Worm (Caenorhabditis elegans) whole organism, late embryonic: ENCODE data around the gene apn-1.

ENCODE experiments used
- T23F11.4 ChIP-seq: fragments of 200-800 bp; sonication (Bioruptor generic); optimal IDR thresholded peaks from 2 replicates; lab custom pipeline; 2018; ENCODE audit warnings: mild to moderate bottlenecking, missing genetic modification characterization, missing compliant biosample characterization
- Y22D7AL.16 ChIP-seq: sonication (generic microtip); optimal IDR thresholded peaks from 2 replicates; lab custom pipeline; 2016; ENCODE audit warnings: missing genetic modification characterization, missing compliant biosample characterization
- ahr-1 ChIP-seq: sonication (generic microtip); optimal IDR thresholded peaks from 2 replicates; lab custom pipeline; 2016; ENCODE audit warnings: missing genetic modification characterization, missing compliant biosample characterization
- ama-1 ChIP-seq: fragments of 150-350 bp; optimal IDR thresholded peaks from 2 replicates; lab custom pipeline; 2014
- ceh-14 ChIP-seq: sonication (generic microtip); optimal IDR thresholded peaks from 2 replicates; lab custom pipeline; 2016; ENCODE audit warnings: missing genotype, missing genetic modification characterization, missing compliant biosample characterization
- ceh-18 ChIP-seq: sonication (generic microtip); optimal IDR thresholded peaks from 2 replicates; lab custom pipeline; 2016; ENCODE audit warnings: missing genetic modification characterization, missing compliant biosample characterization
- ceh-19 ChIP-seq: fragments of 200-800 bp; sonication (Bioruptor generic); optimal IDR thresholded peaks from 2 replicates; lab custom pipeline; 2018; ENCODE audit warnings: mild to moderate bottlenecking, missing genetic modification characterization, missing compliant biosample characterization
- ceh-24 ChIP-seq: sonication (generic microtip); optimal IDR thresholded peaks from 2 replicates; lab custom pipeline; 2016; ENCODE audit warnings: mild to moderate bottlenecking, missing genetic modification characterization, missing compliant biosample characterization
- ceh-30 ChIP-seq: fragments of 150-350 bp; optimal IDR thresholded peaks from 2 replicates; lab custom pipeline; 2014; ENCODE audit warnings: missing biosample characterization, missing genetic modification characterization
- ceh-31 ChIP-seq: sonication (generic microtip); optimal IDR thresholded peaks from 2 replicates; lab custom pipeline; 2016; ENCODE audit warnings: missing genetic modification characterization, missing compliant biosample characterization
- ceh-34 ChIP-seq: sonication (generic microtip); optimal IDR thresholded peaks from 2 replicates; lab custom pipeline; 2016; ENCODE audit warnings: mild to moderate bottlenecking, missing genetic modification characterization, missing compliant biosample characterization
- ceh-48 ChIP-seq: sonication (generic microtip); optimal IDR thresholded peaks from 2 replicates; lab custom pipeline; 2016; ENCODE audit warnings: missing genetic modification characterization, inconsistent platforms, missing compliant biosample characterization
- ceh-6 ChIP-seq: fragments of 200-800 bp; sonication (Bioruptor generic); optimal IDR thresholded peaks from 2 replicates; lab custom pipeline; 2018; ENCODE audit warnings: mild to moderate bottlenecking, missing genetic modification characterization, missing compliant biosample characterization
- ceh-9 ChIP-seq: sonication (generic microtip); optimal IDR thresholded peaks from 2 replicates; lab custom pipeline; 2016; ENCODE audit warnings: mild to moderate bottlenecking, missing genetic modification characterization, inconsistent platforms, missing compliant biosample characterization
- che-1 ChIP-seq: sonication (generic microtip); optimal IDR thresholded peaks from 2 replicates; lab custom pipeline; 2016; ENCODE audit warnings: mild to moderate bottlenecking, missing genetic modification characterization, missing compliant biosample characterization
- elt-4 ChIP-seq: sonication (generic microtip); optimal IDR thresholded peaks from 2 replicates; lab custom pipeline; 2016; ENCODE audit warnings: missing genetic modification characterization, missing compliant biosample characterization
- ets-4 ChIP-seq: sonication (generic microtip); optimal IDR thresholded peaks from 2 replicates; lab custom pipeline; 2016; ENCODE audit warnings: missing genetic modification characterization, missing compliant biosample characterization
- fkh-10 ChIP-seq: fragments of 150-350 bp; optimal IDR thresholded peaks from 2 replicates; lab custom pipeline; 2014; ENCODE audit warnings: missing biosample characterization, missing genetic modification reagents, missing genetic modification characterization
- hlh-13 ChIP-seq: fragments of 200-800 bp; sonication (Bioruptor generic); optimal IDR thresholded peaks from 2 replicates; lab custom pipeline; 2018; ENCODE audit warnings: mild to moderate bottlenecking, missing genetic modification characterization, missing compliant biosample characterization
- hlh-30 ChIP-seq: sonication (generic microtip); optimal IDR thresholded peaks from 2 replicates; lab custom pipeline; 2017; ENCODE audit warnings: antibody characterized with exemption, missing genetic modification characterization, missing compliant biosample characterization; ENCODE audit not compliant: insufficient read depth
- hlh-8 ChIP-seq: sonication (generic microtip); optimal IDR thresholded peaks from 2 replicates; lab custom pipeline; 2016; ENCODE audit warnings: missing genotype, missing genetic modification characterization, missing compliant biosample characterization
- lim-6 ChIP-seq: sonication (generic microtip); optimal IDR thresholded peaks from 2 replicates; lab custom pipeline; 2016; ENCODE audit warnings: missing genetic modification characterization, missing compliant biosample characterization
- madf-2 ChIP-seq: sonication (generic microtip); optimal IDR thresholded peaks from 2 replicates; lab custom pipeline; 2017; ENCODE audit warnings: missing genetic modification characterization, missing compliant biosample characterization
- nfya-1 ChIP-seq: sonication (generic microtip); optimal IDR thresholded peaks from 2 replicates; lab custom pipeline; 2017; ENCODE audit warnings: missing genetic modification characterization, mild to moderate bottlenecking, missing compliant biosample characterization, antibody characterized with exemption, moderate library complexity
- nhr-232 ChIP-seq: sonication (generic microtip); optimal IDR thresholded peaks from 2 replicates; lab custom pipeline; 2016; ENCODE audit warnings: missing genetic modification characterization, missing compliant biosample characterization
- npax-4 ChIP-seq: sonication (generic microtip); optimal IDR thresholded peaks from 2 replicates; lab custom pipeline; 2016; ENCODE audit warnings: missing genetic modification characterization, missing compliant biosample characterization
- pat-9 ChIP-seq: fragments of 200-800 bp; sonication (Bioruptor generic); optimal IDR thresholded peaks from 2 replicates; lab custom pipeline; 2018; ENCODE audit warnings: mild to moderate bottlenecking, missing genetic modification characterization, moderate library complexity, missing compliant biosample characterization
- pha-2 ChIP-seq: sonication (generic microtip); optimal IDR thresholded peaks from 2 replicates; lab custom pipeline; 2017; ENCODE audit warnings: mild to moderate bottlenecking, missing genetic modification characterization, missing compliant biosample characterization
- pqm-1 ChIP-seq: sonication (generic microtip); optimal IDR thresholded peaks from 2 replicates; lab custom pipeline; 2016; ENCODE audit warnings: missing genetic modification characterization, missing compliant biosample characterization
- ref-2 ChIP-seq: sonication (generic microtip); optimal IDR thresholded peaks from 2 replicates; lab custom pipeline; 2016; ENCODE audit warnings: missing genetic modification characterization, missing compliant biosample characterization
- sox-4 ChIP-seq: sonication (generic microtip); optimal IDR thresholded peaks from 2 replicates; lab custom pipeline; 2017; ENCODE audit warnings: mild to moderate bottlenecking, missing genetic modification characterization, inconsistent platforms, missing compliant biosample characterization
- tbx-2 ChIP-seq: sonication (generic microtip); optimal IDR thresholded peaks from 2 replicates; lab custom pipeline; 2016; ENCODE audit warnings: missing genetic modification characterization, missing compliant biosample characterization
- tbx-7 ChIP-seq: sonication (generic microtip); optimal IDR thresholded peaks from 2 replicates; lab custom pipeline; 2016; ENCODE audit warnings: missing genotype, missing genetic modification characterization, missing compliant biosample characterization
- ttx-3 ChIP-seq: sonication (generic microtip); optimal IDR thresholded peaks from 2 replicates; lab custom pipeline; 2016; ENCODE audit warnings: missing genetic modification reagents, missing genetic modification characterization, missing compliant biosample characterization
- unc-3 ChIP-seq, 2 experiments: fragments of 200-800 bp in 1 of 2; sonication (Bioruptor generic) in 1 of 2; sonication (generic microtip) in 1 of 2; conservative IDR thresholded peaks in 1 of 2; optimal IDR thresholded peaks in 1 of 2; 2 replicates each; pipeline versions ENCODE4 v1.3.6 to Lab custom; 2016 to 2022; ENCODE audit warnings: missing compliant biosample characterization in 2 of 2, missing genetic modification characterization in 2 of 2, missing genetic modification reagents in 1 of 2
- unc-55 ChIP-seq: sonication (generic microtip); optimal IDR thresholded peaks from 2 replicates; lab custom pipeline; 2017; ENCODE audit warnings: missing biosample characterization, missing genetic modification reagents, missing genetic modification characterization

Gene apn-1

ce11 chrII:8047264-8047663 is at the start of gene apn-1:
TSS of gene apn-1 (plus strand) at chrII:8047564.
- TF ChIP-seq ceh-31 (tag; lab: Kevin White, UChicago) = no peak
- no peak for TF ChIP-seq unc-3 (GFP tag; conservative IDR thresholded peaks at IDR 0.05; lab: Robert Waterston, UW)
- TF ChIP-seq unc-3 (tag; optimal IDR thresholded peaks at IDR 0.05; lab: Kevin White, UChicago) = no peak
- TF ChIP-seq madf-2 (tag; lab: Kevin White, UChicago) = no peak

- TF ChIP-seq hlh-13 (no peak), madf-2 (tag; lab: Kevin White, UChicago) (no peak), T23F11.4 (GFP tag; lab: Kevin White, UChicago) (no peak), fkh-10 (GFP tag; lab: Kevin White, UChicago) (no peak), ahr-1 (tag; lab: Kevin White, UChicago) (no peak), pat-9 (tag; lab: Kevin White, UChicago) (no peak), hlh-30 (tag; lab: Kevin White, UChicago) (no peak), sox-4 (tag; lab: Kevin White, UChicago) (no peak), tbx-2 (tag; lab: Kevin White, UChicago) (no peak), ceh-19 (GFP tag; lab: Kevin White, UChicago) (no peak), elt-4 (tag; lab: Kevin White, UChicago) (no peak), ceh-30 (tag; lab: Kevin White, UChicago) (no peak), tbx-7 (tag; lab: Kevin White, UChicago) (no peak)
These were observed 45.9 kb upstream of the apn-1 start for ce11 chrII:8001428-8001827.

- TF ChIP-seq nhr-232 (tag; lab: Kevin White, UChicago) (no peak), ceh-9 (no peak), lim-6 (tag; lab: Kevin White, UChicago) (no peak), che-1 (tag; lab: Kevin White, UChicago) (no peak), hlh-8 (tag; lab: Kevin White, UChicago) (no peak), ceh-24 (tag; lab: Kevin White, UChicago) (no peak), unc-55 (no peak), ceh-6 (GFP tag; lab: Kevin White, UChicago) (no peak)
These were observed 43.2 kb upstream of the apn-1 start, which contains the start of gene pgp-11 for ce11 chrII:8004157-8004556. TSS of gene pgp-11 (minus strand) at chrII:8004257.

- TF ChIP-seq hlh-30 (tag; lab: Kevin White, UChicago) (no peak), pqm-1 (tag; lab: Kevin White, UChicago) (no peak), ceh-19 (GFP tag; lab: Kevin White, UChicago) (no peak), ref-2 (tag; lab: Kevin White, UChicago) (no peak), npax-4 (tag; lab: Kevin White, UChicago) (no peak), ceh-34 (tag; lab: Kevin White, UChicago) (no peak), ama-1 (lab: Kevin White, UChicago) (no peak), ets-4 (tag; lab: Kevin White, UChicago) (no peak)
- TF ChIP-seq, all 69 proteins: peak for 0
These were observed 42.6 kb upstream of the apn-1 start for ce11 chrII:8004752-8005151.

- TF ChIP-seq pha-2 (tag; lab: Kevin White, UChicago) (no peak), ceh-14 (tag; lab: Kevin White, UChicago) (no peak), nfya-1 (no peak), che-1 (tag; lab: Kevin White, UChicago) (no peak), ets-4 (tag; lab: Kevin White, UChicago) (no peak)
These were observed 40.4 kb upstream of the apn-1 start for ce11 chrII:8006962-8007361.

- TF ChIP-seq ceh-48 (tag; lab: Kevin White, UChicago) (no peak), unc-3 (GFP tag; conservative IDR thresholded peaks at IDR 0.05; lab: Robert Waterston, UW) (no peak), unc-3 (tag; optimal IDR thresholded peaks at IDR 0.05; lab: Kevin White, UChicago) (no peak), npax-4 (tag; lab: Kevin White, UChicago) (no peak), hlh-30 (tag; lab: Kevin White, UChicago) (no peak), Y22D7AL.16 (no peak), ceh-18 (no peak), ttx-3 (tag; lab: Kevin White, UChicago) (no peak)
These were observed 39.0 kb upstream of the apn-1 start, which contains the start of gene glna-2 for ce11 chrII:8008334-8008733. TSS of gene glna-2 (plus strand) at chrII:8008634.
